Worm (Caenorhabditis elegans) whole organism, L1 larva: ENCODE data around the gene F31A3.3.
"Not testable (repeated sequence)": the region's sequence is repeated elsewhere in the genome, so short reads cannot be mapped to it uniquely, and the experiment has no call there.

Experiments used
- C04F5.9 ChIP-seq: sonication (generic microtip); optimal IDR thresholded peaks from 2 replicates; lab custom pipeline; 2016; ENCODE audit warnings: missing genetic modification characterization, missing compliant biosample characterization
- F16B12.6 ChIP-seq: fragments of 150-350 bp; optimal IDR thresholded peaks from 2 replicates; lab custom pipeline; 2014; ENCODE audit warnings: missing biosample characterization, missing genetic modification characterization
- aly-2 ChIP-seq: fragments of 150-350 bp; optimal IDR thresholded peaks from 2 replicates; lab custom pipeline; 2014; ENCODE audit warnings: missing biosample characterization, missing genetic modification characterization
- ama-1 ChIP-seq: fragments of 150-350 bp; optimal IDR thresholded peaks from 2 replicates; lab custom pipeline; 2014
- blmp-1 ChIP-seq: fragments of 150-350 bp; optimal IDR thresholded peaks from 2 replicates; lab custom pipeline; 2014; ENCODE audit warnings: missing biosample characterization, missing genetic modification characterization
- ceh-63 ChIP-seq: fragments of 200-800 bp; sonication (Bioruptor generic); optimal IDR thresholded peaks from 2 replicates; lab custom pipeline; 2018; ENCODE audit warnings: mild to moderate bottlenecking, missing genetic modification characterization, missing compliant biosample characterization
- ceh-82 ChIP-seq, 3 experiments: fragments of 150-350 bp in 1 of 3; sonication (generic microtip) in 2 of 3; optimal IDR thresholded peaks; 2 replicates each; lab custom pipeline; 2014 to 2017; ENCODE audit warnings: missing biosample characterization in 3 of 3, missing genetic modification characterization in 3 of 3
- ces-1 ChIP-seq: fragments of 150-350 bp; optimal IDR thresholded peaks from 2 replicates; lab custom pipeline; 2014; ENCODE audit warnings: missing biosample characterization, missing genetic modification reagents, missing genetic modification characterization
- dpl-1 ChIP-seq, 3 experiments: fragments of 150-350 bp in 2 of 3; sonication (generic microtip) in 1 of 3; optimal IDR thresholded peaks; 2 replicates each; lab custom pipeline; 2014 to 2017; ENCODE audit warnings: missing biosample characterization in 3 of 3, missing genetic modification characterization in 3 of 3, missing genetic modification reagents in 3 of 3
- dsc-1 ChIP-seq: sonication (generic microtip); optimal IDR thresholded peaks from 2 replicates; lab custom pipeline; 2016; ENCODE audit warnings: mild to moderate bottlenecking, missing genetic modification characterization, missing compliant biosample characterization
- efl-1 ChIP-seq, 4 experiments: fragments of 150-350 bp; optimal IDR thresholded peaks in 3 of 4; peaks in 1 of 4; 1 replicate in 1 of 4; 2 replicates in 3 of 4; lab custom pipeline; 2014; ENCODE audit warnings: missing biosample characterization in 2 of 4, missing genetic modification characterization in 2 of 4, missing genetic modification reagents in 2 of 4
- egl-27 ChIP-seq, 2 experiments: fragments of 150-350 bp in 1 of 2; sonication (generic microtip); optimal IDR thresholded peaks; 3 replicates each; lab custom pipeline; 2017 to 2018; ENCODE audit warnings: missing biosample characterization in 2 of 2, missing genetic modification characterization in 2 of 2, missing genetic modification reagents in 2 of 2
- elt-3 ChIP-seq, 6 experiments: fragments of 150-350 bp in 1 of 6; sonication (generic microtip); optimal IDR thresholded peaks; 2 replicates each; lab custom pipeline; 2017 to 2018; ENCODE audit warnings: missing biosample characterization in 6 of 6, missing genetic modification characterization in 6 of 6, inconsistent platforms in 1 of 6
- fkh-10 ChIP-seq: sonication (generic microtip); optimal IDR thresholded peaks from 2 replicates; lab custom pipeline; 2017; ENCODE audit warnings: missing biosample characterization, missing genetic modification reagents, missing genetic modification characterization
- fkh-8 ChIP-seq: sonication (generic microtip); optimal IDR thresholded peaks from 2 replicates; lab custom pipeline; 2016; ENCODE audit warnings: mild to moderate bottlenecking, missing genetic modification characterization, missing compliant biosample characterization
- grh-1 ChIP-seq: fragments of 200-800 bp; sonication (Bioruptor generic); IDR thresholded peaks from 2 replicates; pipeline ENCODE4 v1.3.6; 2022; ENCODE audit warnings: missing genetic modification reagents, missing genetic modification characterization, missing compliant biosample characterization
- isw-1 ChIP-seq: fragments of 200-800 bp; sonication (Bioruptor generic); IDR thresholded peaks from 2 replicates; pipeline ENCODE4 v1.3.6; 2022; ENCODE audit warnings: missing genetic modification characterization, missing compliant biosample characterization
- lin-14 ChIP-seq: fragments of 200-800 bp; sonication (Bioruptor generic); optimal IDR thresholded peaks from 2 replicates; lab custom pipeline; 2018; ENCODE audit warnings: mild to moderate bottlenecking, missing genetic modification characterization, moderate library complexity, missing compliant biosample characterization
- lin-15B ChIP-seq: fragments of 150-350 bp; sonication (generic microtip); optimal IDR thresholded peaks from 3 replicates; lab custom pipeline; 2014; ENCODE audit warnings: missing biosample characterization, missing genetic modification characterization
- lin-35 ChIP-seq, 2 experiments: fragments of 150-350 bp; optimal IDR thresholded peaks; 2 replicates each; lab custom pipeline; 2014; ENCODE audit warnings: missing biosample characterization in 2 of 2, missing genetic modification characterization in 2 of 2, missing genetic modification reagents in 2 of 2
- lin-39 ChIP-seq: fragments of 150-350 bp; optimal IDR thresholded peaks from 2 replicates; lab custom pipeline; 2014; ENCODE audit warnings: missing biosample characterization, missing genetic modification reagents, missing genetic modification characterization
- lir-3 ChIP-seq: sonication (generic microtip); optimal IDR thresholded peaks from 2 replicates; lab custom pipeline; 2016; ENCODE audit warnings: mild to moderate bottlenecking, missing genetic modification characterization, moderate library complexity, missing compliant biosample characterization; ENCODE audit not compliant: poor library complexity
- lsy-2 ChIP-seq, 2 experiments: fragments of 150-350 bp; optimal IDR thresholded peaks; 2 replicates each; lab custom pipeline; 2014; ENCODE audit warnings: missing biosample characterization in 2 of 2, missing genetic modification characterization in 2 of 2
- mab-9 ChIP-seq: fragments of 200-800 bp; sonication (Bioruptor generic); IDR thresholded peaks from 2 replicates; pipeline ENCODE4 v1.3.6; 2022; ENCODE audit warnings: missing genetic modification reagents, missing genetic modification characterization, missing compliant biosample characterization
- mdl-1 ChIP-seq, 2 experiments: fragments of 150-350 bp; optimal IDR thresholded peaks; 2 replicates each; lab custom pipeline; 2014 to 2017; ENCODE audit warnings: missing biosample characterization in 2 of 2, missing genetic modification characterization in 2 of 2, inconsistent platforms in 1 of 2
- mep-1 ChIP-seq: fragments of 150-350 bp; optimal IDR thresholded peaks from 2 replicates; lab custom pipeline; 2014; ENCODE audit warnings: missing biosample characterization, missing genetic modification characterization
- nhr-19 ChIP-seq: fragments of 200-800 bp; sonication (Bioruptor generic); conservative IDR thresholded peaks from 2 replicates; pipeline ENCODE4 v1.3.6; 2022; ENCODE audit warnings: missing genetic modification characterization, missing compliant biosample characterization
- nhr-20 ChIP-seq: sonication (generic microtip); optimal IDR thresholded peaks from 2 replicates; lab custom pipeline; 2016; ENCODE audit warnings: mild to moderate bottlenecking, missing genetic modification characterization, missing compliant biosample characterization
- nhr-71 ChIP-seq: sonication (generic microtip); optimal IDR thresholded peaks from 2 replicates; lab custom pipeline; 2016; ENCODE audit warnings: mild to moderate bottlenecking, missing genetic modification characterization, moderate library complexity, missing compliant biosample characterization
- nhr-77 ChIP-seq: fragments of 150-350 bp; optimal IDR thresholded peaks from 2 replicates; lab custom pipeline; 2014; ENCODE audit warnings: missing biosample characterization, missing genetic modification characterization
- nhr-85 ChIP-seq: sonication (generic microtip); peaks from one replicate; lab custom pipeline; 2016; ENCODE audit warnings: missing genetic modification characterization, inconsistent platforms, missing compliant biosample characterization
- pqm-1 ChIP-seq: sonication (generic microtip); optimal IDR thresholded peaks from 3 replicates; lab custom pipeline; 2017; ENCODE audit warnings: missing biosample characterization, missing genetic modification characterization
- rnt-1 ChIP-seq: sonication (generic microtip); optimal IDR thresholded peaks from 2 replicates; lab custom pipeline; 2016; ENCODE audit warnings: mild to moderate bottlenecking, missing genetic modification characterization, moderate library complexity, missing compliant biosample characterization
- skn-1 ChIP-seq: fragments of 150-350 bp; optimal IDR thresholded peaks from 2 replicates; lab custom pipeline; 2014; ENCODE audit warnings: missing biosample characterization, missing genetic modification characterization
- snu-23 ChIP-seq: sonication (generic microtip); optimal IDR thresholded peaks from 2 replicates; lab custom pipeline; 2016; ENCODE audit warnings: missing genetic modification characterization, missing compliant biosample characterization
- sptf-1 ChIP-seq: fragments of 150-350 bp; optimal IDR thresholded peaks from 2 replicates; lab custom pipeline; 2014; ENCODE audit warnings: missing biosample characterization, missing genetic modification characterization
- swsn-7 ChIP-seq: sonication (generic microtip); optimal IDR thresholded peaks from 2 replicates; lab custom pipeline; 2016; ENCODE audit warnings: missing genetic modification characterization, missing compliant biosample characterization
- tbx-2 ChIP-seq: sonication (generic microtip); optimal IDR thresholded peaks from 2 replicates; lab custom pipeline; 2016; ENCODE audit warnings: missing genetic modification characterization, missing compliant biosample characterization
- tlp-1 ChIP-seq: fragments of 150-350 bp; optimal IDR thresholded peaks from 2 replicates; lab custom pipeline; 2014; ENCODE audit warnings: missing biosample characterization, missing genetic modification characterization
- unc-130 ChIP-seq: fragments of 150-350 bp; optimal IDR thresholded peaks from 2 replicates; lab custom pipeline; 2017; ENCODE audit warnings: missing biosample characterization, missing genetic modification characterization, inconsistent platforms
- ztf-11 ChIP-seq, 2 experiments: sonication (generic microtip); optimal IDR thresholded peaks; 2 replicates each; lab custom pipeline; 2016 to 2017; ENCODE audit warnings: missing genetic modification characterization in 2 of 2, missing biosample characterization in 1 of 2, missing compliant biosample characterization in 1 of 2

Gene F31A3.3

DNA sequence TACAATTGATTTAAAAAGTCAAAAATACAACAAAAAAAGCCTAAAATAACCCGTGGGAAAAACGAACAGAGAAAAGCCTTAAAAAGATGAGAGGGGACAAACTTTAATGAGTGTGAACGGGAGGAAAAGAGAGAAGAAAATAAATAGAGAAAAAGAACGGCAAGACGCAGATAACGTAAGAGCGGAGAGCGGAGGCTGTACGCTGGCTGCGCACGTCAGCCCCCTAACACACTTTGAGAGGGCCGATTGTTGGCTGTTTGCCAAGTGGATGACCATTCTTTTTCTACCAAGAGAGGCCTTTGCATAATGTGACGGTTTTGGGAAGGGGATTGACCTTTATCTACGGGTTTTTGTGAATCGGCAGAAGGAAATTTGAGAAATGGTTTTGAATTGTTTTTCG is 28.3 kb upstream of the F31A3.3 start:
- no peak for TF ChIP-seq egl-27 (tag; optimal IDR thresholded peaks at IDR 0.05; lab: Kevin White, UChicago)
- TF ChIP-seq efl-1 (optimal IDR thresholded peaks at IDR 0.05; lab: Kevin White, UChicago): no peak
- TF ChIP-seq efl-1 (GFP tag; optimal IDR thresholded peaks at IDR 0.05 in 1 of 2; lab: Kevin White, UChicago): peak in 1 of 2 experiments; percentile 83
- TF ChIP-seq blmp-1 (tag; lab: Kevin White, UChicago): peak; percentile 24
- TF ChIP-seq skn-1: no peak
- peak; percentile 74 for TF ChIP-seq lin-14 (GFP tag; lab: Kevin White, UChicago)
- no peak for TF ChIP-seq ceh-63 (GFP tag; lab: Kevin White, UChicago)
- TF ChIP-seq aly-2 (tag; lab: Kevin White, UChicago): no peak
- TF ChIP-seq lir-3 (tag; lab: Kevin White, UChicago): no peak
- TF ChIP-seq tlp-1: no peak
- TF ChIP-seq tbx-2 (tag; lab: Kevin White, UChicago): no peak
- peak in 1 of 3 experiments; percentile 12 for TF ChIP-seq ceh-82 (tag; optimal IDR thresholded peaks at IDR 0.05; lab: Kevin White, UChicago)
- TF ChIP-seq unc-130 (tag; lab: Kevin White, UChicago): no peak
- peak in 1 of 2 experiments; percentile 6 for TF ChIP-seq mdl-1 (tag; optimal IDR thresholded peaks at IDR 0.05; lab: Kevin White, UChicago)
- TF ChIP-seq nhr-85 (tag; lab: Kevin White, UChicago): peak; percentile 16
- TF ChIP-seq F16B12.6 (tag; lab: Kevin White, UChicago): no peak

DNA sequence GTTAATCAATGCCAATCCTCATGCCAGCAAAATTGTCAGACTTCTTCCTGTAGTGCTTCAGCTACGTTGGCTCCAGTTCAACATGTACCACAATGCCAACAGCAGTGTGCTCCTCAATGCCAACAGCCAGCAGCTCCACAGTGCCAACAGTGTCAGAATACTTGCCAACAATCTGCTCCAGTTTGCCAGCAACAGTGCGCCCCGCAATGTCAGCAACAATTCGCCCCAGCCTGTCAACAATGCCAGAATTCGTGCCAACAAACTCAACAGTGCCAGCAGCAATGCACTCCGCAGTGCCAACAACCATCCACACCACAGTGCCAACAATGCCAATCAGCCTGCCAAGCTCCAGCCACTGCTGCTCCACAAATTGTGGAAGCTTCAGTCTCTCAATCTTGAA is 19.9 kb upstream of the F31A3.3 start:
- TF ChIP-seq nhr-71 (tag; lab: Kevin White, UChicago) (no peak), lsy-2 (tag; optimal IDR thresholded peaks at IDR 0.05; lab: Kevin White, UChicago) (no peak), sptf-1 (tag; lab: Kevin White, UChicago) (no peak), lin-39 (tag; lab: Kevin White, UChicago) (no peak), snu-23 (GFP tag; lab: Kevin White, UChicago) (no peak), mep-1 (tag; lab: Kevin White, UChicago) (no peak), aly-2 (tag; lab: Kevin White, UChicago) (no peak), mab-9 (no peak), nhr-19 (GFP tag; lab: Robert Waterston, UW) (no peak), nhr-85 (tag; lab: Kevin White, UChicago) (no peak), skn-1 (no peak), ceh-82 (tag; optimal IDR thresholded peaks at IDR 0.05; lab: Kevin White, UChicago) (no peak), nhr-77 (tag; lab: Kevin White, UChicago) (no peak), dpl-1 (GFP tag; optimal IDR thresholded peaks at IDR 0.05; lab: Kevin White, UChicago) (no peak)

DNA sequence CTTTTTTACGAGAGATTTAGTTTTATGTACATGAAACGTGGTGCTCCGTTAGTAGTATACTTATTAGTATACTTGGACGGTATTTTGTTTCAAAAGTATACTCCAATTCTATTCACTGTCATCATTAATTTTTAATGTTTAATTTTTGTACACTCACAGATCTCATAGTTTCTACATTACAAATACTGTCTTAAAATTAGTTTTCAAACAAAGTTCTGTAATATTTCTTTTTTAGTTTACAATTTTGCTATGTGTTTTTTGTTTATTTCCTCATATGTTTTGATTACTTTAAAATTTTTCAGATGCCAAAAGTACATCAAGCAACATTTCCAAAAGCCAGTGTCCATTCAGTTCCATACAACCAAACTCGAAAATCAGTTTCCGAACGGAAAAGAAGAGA is 16.9 kb upstream of the F31A3.3 start, which contains the start of gene hlh-28:
Gene hlh-28 (plus strand): TSS at position 301 of the 400 bp plus-strand sequence.
- TF ChIP-seq C04F5.9 (tag; lab: Kevin White, UChicago); grh-1 (GFP tag; lab: Robert Waterston, UW); fkh-10 (GFP tag; lab: Kevin White, UChicago): not testable (repeated sequence)
- TF ChIP-seq, all 84 proteins: peak for 0; not testable (repeated sequence) for 84

DNA sequence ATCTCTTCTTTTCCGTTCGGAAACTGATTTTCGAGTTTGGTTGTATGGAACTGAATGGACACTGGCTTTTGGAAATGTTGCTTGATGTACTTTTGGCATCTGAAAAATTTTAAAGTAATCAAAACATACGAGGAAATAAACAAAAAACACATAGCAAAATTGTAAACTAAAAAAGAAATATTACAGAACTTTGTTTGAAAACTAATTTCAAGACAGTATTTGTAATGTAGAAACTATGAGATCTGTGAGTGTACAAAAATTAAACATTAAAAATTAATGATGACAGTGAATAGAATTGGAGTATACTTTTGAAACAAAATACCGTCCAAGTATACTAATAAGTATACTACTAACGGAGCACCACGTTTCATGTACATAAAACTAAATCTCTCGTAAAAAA is 14.7 kb upstream of the F31A3.3 start, which contains the start of gene hlh-29:
Gene hlh-29 (minus strand): TSS at position 101 of the 400 bp plus-strand sequence.
- not testable (repeated sequence) for TF ChIP-seq swsn-7, rnt-1, F16B12.6 (tag; lab: Kevin White, UChicago)

DNA sequence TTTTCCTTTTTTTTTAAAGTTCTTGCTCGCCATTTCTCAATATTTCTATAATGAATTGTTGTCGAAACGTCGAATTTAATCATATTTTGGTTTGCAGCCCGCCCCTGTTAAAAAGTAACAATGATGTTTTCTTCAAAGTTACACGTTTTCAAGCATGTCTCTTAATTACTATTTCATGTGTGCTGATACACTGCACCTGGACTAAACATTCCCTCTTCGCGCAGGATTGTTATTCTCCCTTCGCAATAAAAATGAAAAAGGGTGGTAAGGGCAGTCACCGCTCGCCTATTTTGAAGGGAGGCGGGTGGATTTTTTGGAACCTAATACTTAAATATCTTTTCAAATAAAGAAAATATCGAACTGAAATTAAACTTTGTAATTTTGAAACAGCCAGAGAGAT is 11.6 kb upstream of the F31A3.3 start:
- TF ChIP-seq grh-1 (GFP tag; lab: Robert Waterston, UW) (peak; percentile 47; the same call in 1 of the 2 replicates), isw-1 (GFP tag; lab: Robert Waterston, UW) (peak; percentile 31), nhr-20 (tag; lab: Kevin White, UChicago) (peak; percentile 58), nhr-19 (GFP tag; lab: Robert Waterston, UW) (peak; percentile 77), snu-23 (GFP tag; lab: Kevin White, UChicago) (peak; percentile 77), elt-3 (tag; optimal IDR thresholded peaks at IDR 0.05; lab: Kevin White, UChicago) (no peak), mab-9 (peak; percentile 54; the same call in 1 of the 2 replicates), efl-1 (optimal IDR thresholded peaks at IDR 0.05; lab: Kevin White, UChicago) (peak; percentile 25 to 38), efl-1 (GFP tag; optimal IDR thresholded peaks at IDR 0.05 in 1 of 2; lab: Kevin White, UChicago) (no peak), fkh-8 (tag; lab: Kevin White, UChicago) (peak; percentile 31), skn-1 (peak; percentile 17), ceh-82 (tag; optimal IDR thresholded peaks at IDR 0.05; lab: Kevin White, UChicago) (peak in 2 of 3 experiments; percentile 25 to 37), lin-15B (tag; lab: Kevin White, UChicago) (no peak), dsc-1 (tag; lab: Kevin White, UChicago) (peak; percentile 84), nhr-71 (tag; lab: Kevin White, UChicago) (peak; percentile 65), tbx-2 (tag; lab: Kevin White, UChicago) (peak; percentile 52), ces-1 (GFP tag; lab: Kevin White, UChicago) (no peak), pqm-1 (tag; lab: Kevin White, UChicago) (no peak), ama-1 (lab: Kevin White, UChicago) (no peak), nhr-77 (tag; lab: Kevin White, UChicago) (peak; percentile 49), ztf-11 (tag; optimal IDR thresholded peaks at IDR 0.05; lab: Kevin White, UChicago) (peak in 1 of 2 experiments; percentile 29), lin-35 (GFP tag; optimal IDR thresholded peaks at IDR 0.05; lab: Kevin White, UChicago) (peak in 1 of 2 experiments; percentile 42), lsy-2 (tag; optimal IDR thresholded peaks at IDR 0.05; lab: Kevin White, UChicago) (peak in 1 of 2 experiments; percentile 39), lin-39 (tag; lab: Kevin White, UChicago) (no peak)
